Worm (Caenorhabditis elegans): ENCODE measurements around the gene crh-2.

Gene crh-2

DNA sequence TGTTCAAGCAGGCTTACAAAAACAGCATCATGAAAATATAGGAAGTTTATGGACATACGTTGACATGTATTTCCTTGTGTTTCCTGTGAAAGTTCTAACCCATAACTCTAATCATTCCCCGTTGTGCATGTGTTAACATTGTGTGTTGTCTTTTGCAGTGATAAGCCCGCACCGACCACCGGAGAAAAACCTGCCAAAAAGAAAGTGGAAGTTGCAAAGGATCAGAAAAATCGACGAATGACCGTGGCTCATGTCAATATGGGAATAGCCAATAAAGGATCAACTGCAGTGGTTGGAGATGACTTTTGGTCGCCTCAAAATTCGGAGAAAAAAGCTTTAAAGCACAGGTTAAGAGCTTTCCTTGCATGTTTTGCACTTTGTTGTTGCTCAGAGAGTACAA, 17.9 kb upstream of the crh-2 start:
- TF ChIP-seq lin-39 (tag; optimal IDR thresholded peaks at IDR 0.05): no peak
- peak; percentile 39 for TF ChIP-seq elt-2 (tag; optimal IDR thresholded peaks at IDR 0.05)

DNA sequence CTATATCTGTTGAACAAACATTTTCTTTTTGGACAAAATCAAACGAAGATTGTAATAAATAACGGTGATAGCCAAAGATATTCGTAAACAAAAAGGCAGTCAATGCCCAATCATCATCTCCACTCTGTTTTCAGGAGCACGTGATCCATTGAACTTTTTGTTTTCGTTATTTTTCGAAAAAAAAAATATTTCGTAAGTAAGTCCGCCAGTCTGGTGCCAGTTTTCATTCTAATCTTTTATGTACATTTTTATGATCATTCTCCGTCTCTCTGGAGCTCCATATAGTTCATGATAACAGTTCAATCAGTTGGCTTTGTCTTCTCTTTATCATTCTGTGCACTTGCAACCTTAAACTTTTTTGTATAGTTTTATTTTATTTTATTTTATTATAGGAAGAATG, 15.6 kb upstream of the crh-2 start, which contains the start of gene ampd-1:
Gene ampd-1, plus strand, starts transcription at position 393 of the 400 bp plus-strand sequence.
- TF ChIP-seq egl-5 (tag; optimal IDR thresholded peaks at IDR 0.05): no peak
- TF ChIP-seq nfya-1 (tag; optimal IDR thresholded peaks at IDR 0.05; ENCODE audit: insufficient read depth): peak; percentile 38
- no peak for TF ChIP-seq elt-1 (tag; optimal IDR thresholded peaks at IDR 0.05)
- TF ChIP-seq nhr-28 (tag; optimal IDR thresholded peaks at IDR 0.05): no peak
- peak; percentile 95 for TF ChIP-seq elt-2 (tag; optimal IDR thresholded peaks at IDR 0.05)
- no peak for TF ChIP-seq tbx-2 (tag; optimal IDR thresholded peaks at IDR 0.05)
- TF ChIP-seq skn-1 (tag; optimal IDR thresholded peaks at IDR 0.05): peak; percentile 8
- peak; percentile 38 for TF ChIP-seq pha-4 (tag; optimal IDR thresholded peaks at IDR 0.05)
- no peak for TF ChIP-seq lin-39 (tag; optimal IDR thresholded peaks at IDR 0.05)
- TF ChIP-seq pqm-1 (tag; optimal IDR thresholded peaks at IDR 0.05): peak; percentile 68

DNA sequence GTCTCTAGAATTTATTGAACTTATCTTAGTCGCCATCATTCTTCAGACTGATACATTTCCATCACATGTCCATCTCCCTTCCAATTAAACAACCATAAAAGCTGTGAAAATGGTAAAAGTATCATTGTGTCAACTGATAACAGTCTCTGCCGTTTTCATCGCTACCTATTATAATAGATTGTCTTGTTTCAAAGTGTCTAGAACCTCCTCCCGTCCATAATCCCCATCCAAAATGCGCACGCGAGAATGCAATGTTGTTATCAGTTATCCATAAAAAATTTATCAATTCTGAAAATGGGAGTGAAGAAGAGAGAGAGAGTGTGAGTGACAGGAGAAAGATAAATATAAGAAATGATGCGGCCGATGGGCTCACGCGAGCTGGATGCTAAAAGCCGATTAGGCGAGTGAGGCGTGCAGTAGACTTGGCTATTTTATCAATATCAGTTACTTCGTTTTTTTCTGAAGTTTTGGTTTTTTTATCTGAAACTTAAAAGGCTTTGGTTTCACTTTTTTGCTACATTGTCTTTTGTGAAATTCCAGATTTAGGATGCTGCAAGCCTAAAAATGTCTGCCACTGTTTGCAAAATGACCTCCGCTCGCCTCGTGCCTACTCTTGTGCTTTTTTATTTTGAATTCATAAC, 14.7 kb upstream of the crh-2 start:
- peak; percentile 98 for TF ChIP-seq pqm-1 (tag; optimal IDR thresholded peaks at IDR 0.05)
- TF ChIP-seq aly-2 (tag; optimal IDR thresholded peaks at IDR 0.05): no peak
- TF ChIP-seq ama-1 (optimal IDR thresholded peaks at IDR 0.05): peak; percentile 49
- no peak for TF ChIP-seq ztf-4 (tag; optimal IDR thresholded peaks at IDR 0.05)
- no peak for TF ChIP-seq egl-5 (tag; optimal IDR thresholded peaks at IDR 0.05)
- peak; percentile 75 for TF ChIP-seq jun-1 (tag; optimal IDR thresholded peaks at IDR 0.05)
- peak; percentile 33 for TF ChIP-seq pha-4 (tag; optimal IDR thresholded peaks at IDR 0.05)
- no peak for TF ChIP-seq elt-3 (tag; optimal IDR thresholded peaks at IDR 0.05)
- peak; percentile 12 for TF ChIP-seq nfya-1 (tag; optimal IDR thresholded peaks at IDR 0.05; ENCODE audit: insufficient read depth)
- TF ChIP-seq sea-2 (GFP tag; optimal IDR thresholded peaks at IDR 0.05): no peak
- peak; percentile 100 for TF ChIP-seq elt-2 (tag; optimal IDR thresholded peaks at IDR 0.05)

DNA sequence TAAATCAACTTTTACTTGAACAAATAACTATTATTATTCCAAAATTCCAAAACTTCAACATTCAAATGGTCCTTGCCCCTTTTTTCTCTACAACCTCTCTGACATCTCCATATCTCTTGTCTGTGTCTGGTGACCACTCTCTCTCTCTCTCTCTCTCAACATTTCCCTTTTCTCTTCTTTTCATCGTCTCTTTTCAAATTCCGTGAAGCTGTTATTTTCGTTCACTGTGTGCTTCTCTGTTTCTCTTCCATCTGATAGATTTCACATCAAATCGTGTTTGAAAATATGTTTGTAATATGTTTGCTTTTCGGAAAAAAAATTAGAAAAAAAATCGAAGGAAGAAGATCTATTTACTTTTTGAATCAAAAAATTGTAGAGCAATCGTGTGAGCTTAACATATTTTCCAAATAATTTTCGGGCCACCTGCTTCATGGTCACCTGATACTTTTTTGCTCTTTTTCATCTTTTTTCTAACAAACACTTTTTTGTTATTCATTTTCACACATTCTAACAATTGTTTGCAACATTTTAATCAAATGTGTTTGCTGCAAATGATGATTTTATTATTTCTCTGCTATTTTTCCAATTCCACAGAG, 13.7 kb upstream of the crh-2 start:
- TF ChIP-seq snpc-4 (tag; optimal IDR thresholded peaks at IDR 0.05) (peak; percentile 63), elt-1 (tag; optimal IDR thresholded peaks at IDR 0.05) (peak; percentile 9), ceh-82 (tag; optimal IDR thresholded peaks at IDR 0.05) (no peak), egl-5 (tag; optimal IDR thresholded peaks at IDR 0.05) (peak; percentile 37), hmg-11 (tag; optimal IDR thresholded peaks at IDR 0.05) (peak; percentile 3), nfya-1 (tag; optimal IDR thresholded peaks at IDR 0.05; ENCODE audit: insufficient read depth) (peak; percentile 59), nhr-23 (tag; optimal IDR thresholded peaks at IDR 0.05) (peak; percentile 0), mdl-1 (tag; optimal IDR thresholded peaks at IDR 0.05) (no peak), pha-4 (tag; optimal IDR thresholded peaks at IDR 0.05) (peak; percentile 56), ama-1 (optimal IDR thresholded peaks at IDR 0.05) (peak; percentile 30), lin-15B (tag; optimal IDR thresholded peaks at IDR 0.05) (no peak), fos-1 (tag; optimal IDR thresholded peaks at IDR 0.05) (no peak), mml-1 (tag; optimal IDR thresholded peaks at IDR 0.05) (no peak)

DNA sequence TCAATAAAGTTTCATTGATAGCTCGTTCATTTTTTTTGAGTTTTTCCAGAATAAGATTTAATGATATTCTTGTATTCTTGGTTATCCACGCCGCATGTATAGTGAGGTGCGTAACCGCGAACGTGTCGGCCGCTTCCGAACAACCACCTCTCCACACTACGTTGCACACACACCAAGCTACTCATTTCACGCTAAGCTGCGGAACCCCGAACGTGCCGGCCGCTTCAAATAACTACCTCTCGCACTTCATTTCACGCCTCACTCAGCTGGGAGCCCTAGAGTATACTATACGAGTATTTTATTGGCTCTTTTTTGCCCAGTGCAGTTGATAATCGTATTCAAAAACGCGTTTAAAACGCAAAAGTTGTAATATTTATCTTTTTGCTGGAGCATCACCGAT, 12.8 kb upstream of the crh-2 start:
- TF ChIP-seq elt-2 (tag; optimal IDR thresholded peaks at IDR 0.05) (peak; percentile 40), nfya-1 (tag; optimal IDR thresholded peaks at IDR 0.05; ENCODE audit: insufficient read depth) (peak; percentile 6), snpc-4 (tag; optimal IDR thresholded peaks at IDR 0.05) (peak; percentile 78)

DNA sequence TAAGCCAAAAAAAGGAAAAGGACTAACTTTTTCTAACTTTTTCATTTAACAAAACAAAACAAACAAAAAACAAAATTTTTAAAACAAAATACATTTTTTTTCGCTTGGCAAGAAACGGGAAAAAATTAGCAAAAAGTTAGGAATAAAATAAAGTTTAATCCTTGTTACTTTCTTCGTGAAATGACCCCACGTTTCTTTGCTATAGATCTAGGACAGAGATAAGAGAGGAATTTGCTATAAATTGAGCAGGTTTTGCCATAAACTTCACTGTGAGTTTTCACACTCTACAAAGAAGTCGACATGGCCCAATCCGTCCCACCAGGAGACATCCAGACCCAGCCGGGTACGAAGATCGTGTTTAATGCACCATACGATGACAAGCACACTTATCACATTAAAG, 12.1 kb upstream of the crh-2 start, which contains the start of gene msp-50:
Gene msp-50, plus strand, starts transcription at position 301 of the 400 bp plus-strand sequence.
- TF ChIP-seq skn-1 (tag; optimal IDR thresholded peaks at IDR 0.05) (no peak), ceh-28 (tag; optimal IDR thresholded peaks at IDR 0.05) (no peak)

DNA sequence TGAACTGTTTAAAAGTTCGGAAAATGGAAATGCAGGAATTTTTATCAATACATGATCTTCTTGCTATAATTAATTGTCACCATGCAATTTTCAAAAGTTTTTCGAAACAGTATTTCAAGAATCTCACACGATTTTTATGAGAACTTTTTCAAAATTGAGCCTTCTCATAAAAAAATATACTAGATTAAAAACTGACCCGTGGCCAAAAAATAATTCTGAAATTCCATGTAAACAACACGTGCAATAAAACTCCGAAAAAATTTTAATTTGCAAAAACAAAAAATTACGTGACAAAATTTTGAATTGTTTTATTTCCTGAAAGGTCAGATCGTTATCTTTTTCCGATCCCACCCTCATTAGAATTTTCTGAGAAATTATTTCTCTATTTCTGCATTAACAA, 8.1 kb upstream of the crh-2 start, which contains the start of gene C34F11.5:
Gene C34F11.5, plus strand, starts transcription at position 301 of the 400 bp plus-strand sequence.
- TF ChIP-seq skn-1 (tag; optimal IDR thresholded peaks at IDR 0.05) (no peak), nhr-12 (tag; optimal IDR thresholded peaks at IDR 0.05) (no peak), ama-1 (optimal IDR thresholded peaks at IDR 0.05) (no peak), lin-39 (tag; optimal IDR thresholded peaks at IDR 0.05) (no peak), fkh-2 (tag; optimal IDR thresholded peaks at IDR 0.05) (no peak), unc-62 (GFP tag; optimal IDR thresholded peaks at IDR 0.05) (no peak), egl-27 (tag; optimal IDR thresholded peaks at IDR 0.05) (no peak), elt-1 (tag; optimal IDR thresholded peaks at IDR 0.05) (no peak)
